Fruit fly (Drosophila melanogaster) S2 (cell line): ENCODE measurements around the gene msn.
A peak's percentile ranks its signal among the peaks of the same experiment; 100 is the strongest.

Experiments
- CG8478 ChIP-seq: fragments of >200 bp; optimal IDR thresholded peaks from 2 replicates; lab custom pipeline; 2018
- CTCF ChIP-seq, 2 experiments: fragments of >200 bp; optimal IDR thresholded peaks; 2 replicates each; lab custom pipeline; 2018

msn gene

DNA sequence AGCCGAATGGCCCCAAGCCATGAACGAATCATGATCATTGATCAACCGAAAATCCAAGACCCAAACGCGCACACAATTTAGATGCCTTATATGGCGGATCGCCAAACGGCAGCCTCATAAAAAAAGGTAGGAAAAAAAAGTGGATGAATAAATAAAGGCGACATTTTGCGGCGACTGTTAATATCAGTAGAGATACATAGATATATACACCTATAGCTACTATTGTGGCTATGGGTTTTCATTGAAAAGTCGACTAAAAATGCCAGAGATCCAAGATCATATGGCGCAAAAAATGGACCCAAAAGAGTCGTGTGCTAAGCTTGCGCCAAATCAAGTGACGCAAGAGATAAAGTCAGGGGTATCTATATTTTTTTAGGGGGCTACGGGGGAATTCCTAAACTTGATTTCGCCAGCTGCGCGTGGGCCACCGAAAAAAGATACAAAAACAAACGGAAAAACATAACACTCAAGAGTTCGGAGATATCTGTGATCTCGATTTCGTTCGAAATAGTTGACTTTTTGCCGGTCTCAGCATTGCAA, 35.1 kb downstream of the msn start:
- TF ChIP-seq CTCF (optimal IDR thresholded peaks at IDR 0.05; lab: Kevin White, UChicago) (no peak), CG8478 (no peak)

DNA sequence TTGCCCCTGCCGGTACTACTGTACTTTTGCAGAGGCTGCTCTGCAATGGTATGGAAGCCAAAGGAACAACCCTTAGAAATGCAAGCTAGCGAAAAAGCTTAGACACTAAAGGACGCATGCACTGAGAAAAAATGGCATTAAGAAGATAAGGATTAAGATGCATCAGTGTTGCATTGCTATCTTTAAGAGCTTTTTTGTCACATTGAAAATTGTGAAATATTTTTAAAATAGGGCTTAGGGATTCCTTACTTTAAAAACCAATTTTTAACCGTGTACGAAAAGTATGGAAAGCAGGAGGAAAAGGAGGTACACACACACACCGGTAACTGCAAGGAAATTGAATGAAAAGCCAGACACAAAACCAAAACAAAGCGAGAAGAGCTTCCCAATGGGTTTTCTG, 37.4 kb downstream of the msn start:
- no peak for TF ChIP-seq CG8478
- TF ChIP-seq CTCF (optimal IDR thresholded peaks at IDR 0.05; lab: Kevin White, UChicago) = no peak

DNA sequence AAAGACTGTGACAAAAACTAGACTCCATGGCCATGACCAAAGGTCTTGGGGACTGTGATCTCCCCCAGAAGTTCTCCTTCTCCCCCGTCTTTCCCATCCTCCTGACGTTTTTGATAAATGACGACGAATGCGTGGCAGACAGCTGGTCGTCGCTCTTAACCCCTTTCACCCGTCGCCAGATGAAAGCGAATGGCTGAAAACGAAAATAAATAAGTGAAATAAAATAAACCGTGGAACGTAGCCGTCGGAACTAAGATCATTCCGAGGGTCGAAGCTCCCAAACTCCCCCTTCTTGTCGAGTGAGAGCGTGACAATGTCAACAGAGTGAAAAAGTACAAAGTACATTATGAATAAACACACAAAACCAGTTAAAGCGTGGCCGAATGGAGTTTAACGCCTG, 40.4 kb downstream of the msn start:
- TF ChIP-seq CG8478 (no peak), CTCF (optimal IDR thresholded peaks at IDR 0.05; lab: Kevin White, UChicago) (no peak)

- no peak for TF ChIP-seq CG8478
- no peak for TF ChIP-seq CTCF (optimal IDR thresholded peaks at IDR 0.05; lab: Kevin White, UChicago)
Observed at dm6 chr3L:2545077-2545453, 41.3 kb downstream of the msn start.

DNA sequence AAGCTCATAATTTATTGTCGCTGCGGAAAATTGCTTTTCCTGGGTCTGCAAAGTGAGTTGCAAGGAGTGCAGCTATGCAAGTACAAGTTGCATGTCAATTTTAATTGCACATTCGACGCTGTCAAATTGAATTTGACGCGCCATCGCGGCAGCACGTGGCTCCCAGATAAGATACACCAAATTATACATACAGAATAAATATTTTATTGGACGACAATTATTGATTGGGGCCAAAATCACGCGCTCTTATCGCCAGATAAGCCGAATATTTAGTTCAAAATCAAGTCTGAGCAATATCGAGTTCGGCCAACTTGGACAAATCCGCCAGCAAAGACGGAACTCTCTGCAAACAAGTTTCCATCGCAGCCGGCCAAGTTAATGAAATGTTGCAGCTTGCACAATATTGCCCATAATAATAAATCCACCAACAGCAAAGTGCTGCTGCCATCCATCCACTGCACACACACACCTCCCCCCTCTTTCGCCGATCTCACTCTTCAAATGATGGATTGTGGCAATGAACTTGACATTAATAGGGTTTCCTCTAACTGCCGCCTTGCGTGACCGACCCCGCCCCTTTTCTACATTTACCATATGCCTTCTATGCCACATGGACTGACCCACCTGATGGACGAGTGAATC, 41.8 kb downstream of the msn start:
- TF ChIP-seq CTCF (optimal IDR thresholded peaks at IDR 0.05; lab: Kevin White, UChicago) (no peak), CG8478 (no peak)

dm6 chr3L:2541361-2541760, 45.0 kb downstream of the msn start:
- TF ChIP-seq CG8478 (no peak), CTCF (optimal IDR thresholded peaks at IDR 0.05; lab: Kevin White, UChicago) (no peak)

- TF ChIP-seq CTCF (optimal IDR thresholded peaks at IDR 0.05; lab: Kevin White, UChicago) (no peak), CG8478 (no peak)
Observed at dm6 chr3L:2536969-2537600, 49.3 kb downstream of the msn start.

- no peak for TF ChIP-seq CG8478
- no peak for TF ChIP-seq CTCF (optimal IDR thresholded peaks at IDR 0.05; lab: Kevin White, UChicago)
Observed at dm6 chr3L:2533732-2534073, 52.6 kb downstream of the msn start.

DNA sequence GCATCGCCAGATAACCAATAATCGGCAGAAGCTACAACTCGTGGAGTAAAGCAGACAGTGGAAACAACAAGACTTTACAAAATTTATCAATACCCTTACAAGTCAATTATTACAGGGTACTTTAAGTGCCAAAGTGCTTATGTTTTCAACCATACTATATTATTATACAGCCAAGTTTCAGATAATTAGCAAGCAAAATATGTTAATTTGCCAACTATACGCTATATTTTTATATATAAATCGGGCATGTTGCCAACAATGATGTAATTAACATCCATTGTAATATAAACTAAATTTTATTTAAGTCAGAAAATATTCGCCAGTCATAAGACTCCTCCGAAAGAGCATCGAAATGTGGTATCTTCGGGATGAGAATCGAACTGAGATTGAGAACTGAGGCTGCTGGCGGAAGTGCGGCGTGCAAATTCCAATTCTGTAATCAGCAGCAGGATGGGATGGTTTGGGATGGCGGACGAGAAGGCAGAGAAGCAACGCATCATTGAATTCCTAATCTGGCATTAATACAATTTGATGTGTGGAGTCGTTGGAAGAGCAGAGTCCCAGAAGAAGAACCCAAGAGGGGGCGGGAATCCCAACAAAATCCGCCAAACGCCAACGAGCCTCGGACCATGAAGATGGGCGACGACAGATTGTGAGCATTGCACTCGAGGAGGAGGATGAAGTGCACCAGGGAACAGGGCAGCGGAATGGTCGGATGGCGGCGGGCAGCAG, 53.2 kb downstream of the msn start:
- TF ChIP-seq CTCF (optimal IDR thresholded peaks at IDR 0.05; lab: Kevin White, UChicago) = no peak
- no peak for TF ChIP-seq CG8478

DNA sequence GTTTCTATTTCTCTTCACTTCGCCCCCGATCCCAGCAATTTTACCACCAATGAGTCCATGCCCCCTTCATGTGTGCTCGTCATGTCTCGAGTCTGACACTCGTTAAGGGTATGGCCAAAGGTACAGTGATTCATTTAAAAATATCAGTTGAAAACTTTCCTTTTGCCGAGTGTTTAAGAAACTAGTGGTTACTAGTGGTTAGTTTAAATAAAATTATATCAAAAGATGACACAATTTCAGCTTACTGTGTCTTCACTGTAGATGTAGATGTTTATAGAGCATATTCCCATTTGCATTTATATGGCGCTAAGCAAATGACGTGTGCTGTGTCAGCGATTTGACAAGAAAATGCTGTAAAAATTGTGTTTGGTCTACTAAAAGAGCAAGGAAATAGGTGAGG, 54.0 kb downstream of the msn start:
- TF ChIP-seq CTCF (optimal IDR thresholded peaks at IDR 0.05; lab: Kevin White, UChicago) (no peak), CG8478 (no peak)

- TF ChIP-seq CTCF (optimal IDR thresholded peaks at IDR 0.05; lab: Kevin White, UChicago) = peak; percentile 94 to 98
- TF ChIP-seq CG8478 = peak; percentile 6
Observed at dm6 chr3L:2531386-2532176, 54.8 kb downstream of the msn start.

dm6 chr3L:2530635-2531034, 55.7 kb downstream of the msn start:
- TF ChIP-seq CTCF (optimal IDR thresholded peaks at IDR 0.05; lab: Kevin White, UChicago) (no peak), CG8478 (no peak)

DNA sequence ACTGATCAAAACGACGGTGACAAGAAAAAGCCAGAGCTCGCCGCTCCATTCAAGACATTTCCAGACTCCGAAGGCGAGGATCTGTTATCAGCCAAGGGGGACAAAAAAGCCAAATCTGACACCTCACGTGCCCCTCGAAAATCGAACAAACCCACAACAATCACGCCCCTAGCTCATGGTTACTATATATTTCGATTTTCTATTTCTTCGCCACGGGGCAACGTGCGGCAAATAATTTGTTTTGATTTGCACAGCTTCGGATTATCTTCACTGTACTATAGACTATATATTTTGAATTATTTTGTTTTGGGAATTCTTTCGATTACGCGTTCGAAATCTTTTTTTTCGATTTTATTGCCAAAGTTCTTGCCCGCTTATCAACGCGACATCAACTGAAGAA, 56.2 kb downstream of the msn start:
- no peak for TF ChIP-seq CG8478
- TF ChIP-seq CTCF (optimal IDR thresholded peaks at IDR 0.05; lab: Kevin White, UChicago) = no peak

DNA sequence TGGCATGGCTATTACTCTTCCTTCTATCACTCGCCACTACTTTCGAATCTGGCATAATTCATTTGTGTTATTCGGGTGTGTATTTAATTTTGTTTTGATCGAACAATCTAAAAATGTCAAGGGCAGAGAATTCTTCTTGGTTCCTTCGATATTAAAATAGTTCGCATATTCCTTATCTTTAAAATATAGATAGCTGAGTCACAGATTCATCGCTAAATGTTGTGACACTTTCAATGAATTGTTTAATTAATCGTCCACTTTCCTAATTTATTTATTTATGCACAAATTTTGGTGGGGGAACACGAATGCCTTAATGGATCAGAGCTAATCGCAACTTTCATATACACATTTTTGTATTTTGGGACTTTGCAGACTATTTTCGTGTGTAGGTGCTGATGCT, 59.5 kb downstream of the msn start, which contains the start of gene CG32295:
Gene CG32295, minus strand, starts transcription at position 101 of the 400 bp plus-strand sequence.
- TF ChIP-seq CG8478 (no peak), CTCF (optimal IDR thresholded peaks at IDR 0.05; lab: Kevin White, UChicago) (no peak)

DNA sequence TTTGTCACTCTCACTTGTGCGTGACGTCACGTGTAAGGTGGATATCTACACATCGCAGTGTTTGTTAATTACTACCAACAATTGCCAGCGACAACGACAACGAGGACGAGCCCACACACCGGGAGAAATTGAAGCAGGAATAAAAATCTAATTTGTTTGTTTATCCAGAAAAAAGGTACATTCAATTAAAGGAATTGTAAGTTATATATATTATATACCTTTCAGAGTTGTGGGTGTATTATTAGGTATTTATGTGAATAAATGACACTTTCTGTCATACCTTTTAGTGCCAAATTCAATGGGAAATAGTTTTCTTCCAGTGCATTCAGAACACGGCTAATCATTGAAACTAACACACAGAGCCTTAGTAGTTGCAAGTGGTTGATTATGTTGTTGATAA, 71.1 kb downstream of the msn start:
- no peak for TF ChIP-seq CTCF (optimal IDR thresholded peaks at IDR 0.05; lab: Kevin White, UChicago)
- TF ChIP-seq CG8478 = no peak
